Worm (Caenorhabditis elegans) whole organism, L3 larva: ENCODE measurements around the gene cpf-2.

ENCODE experiments used
- R02D3.7 ChIP-seq: fragments of 150-350 bp; optimal IDR thresholded peaks from 2 replicates; lab custom pipeline; 2014; ENCODE audit warnings: missing biosample characterization, missing genetic modification characterization
- ZK546.5 ChIP-seq: sonication (generic microtip); optimal IDR thresholded peaks from 2 replicates; lab custom pipeline; 2017; ENCODE audit warnings: missing biosample characterization, missing genetic modification characterization
- aly-2 ChIP-seq: fragments of 150-350 bp; optimal IDR thresholded peaks from 2 replicates; lab custom pipeline; 2014; ENCODE audit warnings: missing biosample characterization, missing genetic modification characterization
- ama-1 ChIP-seq: fragments of 150-350 bp; optimal IDR thresholded peaks from 2 replicates; lab custom pipeline; 2018
- ceh-28 ChIP-seq: fragments of 150-350 bp; optimal IDR thresholded peaks from 2 replicates; lab custom pipeline; 2014; ENCODE audit warnings: missing biosample characterization, missing genetic modification reagents, missing genetic modification characterization
- ceh-82 ChIP-seq: fragments of 150-350 bp; optimal IDR thresholded peaks from 2 replicates; lab custom pipeline; 2014; ENCODE audit warnings: missing biosample characterization, missing genetic modification characterization
- egl-27 ChIP-seq: sonication (generic microtip); optimal IDR thresholded peaks from 4 replicates; lab custom pipeline; 2017; ENCODE audit warnings: missing biosample characterization, missing genetic modification reagents, missing genetic modification characterization
- elt-1 ChIP-seq: fragments of 150-350 bp; optimal IDR thresholded peaks from 2 replicates; lab custom pipeline; 2014; ENCODE audit warnings: missing biosample characterization, missing genetic modification characterization
- elt-2 ChIP-seq: sonication (generic microtip); optimal IDR thresholded peaks from 2 replicates; lab custom pipeline; 2016; ENCODE audit warnings: missing genetic modification reagents, mild to moderate bottlenecking, missing genetic modification characterization, missing compliant biosample characterization
- elt-3 ChIP-seq, 3 experiments: fragments of 150-350 bp in 1 of 3; sonication (generic microtip) in 2 of 3; optimal IDR thresholded peaks; 2 replicates in 2 of 3; 4 replicates in 1 of 3; lab custom pipeline; 2014 to 2017; ENCODE audit warnings: missing biosample characterization in 3 of 3, missing genetic modification characterization in 3 of 3
- hmg-11 ChIP-seq: sonication (generic microtip); optimal IDR thresholded peaks from 2 replicates; lab custom pipeline; 2016; ENCODE audit warnings: missing genetic modification characterization, missing compliant biosample characterization
- jun-1 ChIP-seq: fragments of 150-350 bp; optimal IDR thresholded peaks from 2 replicates; lab custom pipeline; 2014; ENCODE audit warnings: missing biosample characterization, missing genetic modification reagents, missing genetic modification characterization
- lin-15B ChIP-seq: fragments of 150-350 bp; optimal IDR thresholded peaks from 2 replicates; lab custom pipeline; 2014; ENCODE audit warnings: missing biosample characterization, missing genetic modification characterization
- lin-39 ChIP-seq: fragments of 150-350 bp; optimal IDR thresholded peaks from 2 replicates; lab custom pipeline; 2018; ENCODE audit warnings: missing biosample characterization, missing genetic modification reagents, missing genetic modification characterization
- lsy-12 ChIP-seq: sonication (generic microtip); optimal IDR thresholded peaks from 2 replicates; lab custom pipeline; 2016; ENCODE audit warnings: mild to moderate bottlenecking, missing genetic modification characterization, missing compliant biosample characterization
- mdl-1 ChIP-seq: fragments of 150-350 bp; optimal IDR thresholded peaks from 2 replicates; lab custom pipeline; 2014; ENCODE audit warnings: missing biosample characterization, missing genetic modification characterization
- nfya-1 ChIP-seq: sonication (generic microtip); optimal IDR thresholded peaks from 2 replicates; lab custom pipeline; 2017; ENCODE audit warnings: missing genetic modification characterization, mild to moderate bottlenecking, missing compliant biosample characterization, antibody characterized with exemption, moderate library complexity; ENCODE audit not compliant: insufficient read depth
- nhr-12 ChIP-seq: fragments of 150-350 bp; optimal IDR thresholded peaks from 2 replicates; lab custom pipeline; 2014; ENCODE audit warnings: missing biosample characterization, missing genetic modification characterization
- nhr-23 ChIP-seq: fragments of 150-350 bp; optimal IDR thresholded peaks from 2 replicates; lab custom pipeline; 2014; ENCODE audit warnings: missing biosample characterization, missing genetic modification reagents, missing genetic modification characterization
- nhr-237 ChIP-seq: fragments of 150-350 bp; optimal IDR thresholded peaks from 2 replicates; lab custom pipeline; 2014; ENCODE audit warnings: missing biosample characterization, missing genetic modification characterization
- nhr-25 ChIP-seq: sonication (generic microtip); optimal IDR thresholded peaks from 2 replicates; lab custom pipeline; 2017; ENCODE audit warnings: missing biosample characterization, missing genetic modification characterization
- nhr-28 ChIP-seq: fragments of 150-350 bp; optimal IDR thresholded peaks from 2 replicates; lab custom pipeline; 2014; ENCODE audit warnings: missing biosample characterization, missing genetic modification characterization
- nhr-43 ChIP-seq: sonication (generic microtip); optimal IDR thresholded peaks from 2 replicates; lab custom pipeline; 2016; ENCODE audit warnings: mild to moderate bottlenecking, missing genetic modification characterization, missing compliant biosample characterization; ENCODE audit not compliant: poor library complexity, severe bottlenecking
- nhr-67 ChIP-seq: fragments of 150-350 bp; optimal IDR thresholded peaks from 2 replicates; lab custom pipeline; 2014; ENCODE audit warnings: missing biosample characterization, missing genetic modification characterization
- nhr-76 ChIP-seq: fragments of 150-350 bp; sonication (generic microtip); optimal IDR thresholded peaks from 5 replicates; lab custom pipeline; 2014; ENCODE audit warnings: missing biosample characterization, missing genetic modification characterization
- nhr-77 ChIP-seq: fragments of 150-350 bp; optimal IDR thresholded peaks from 2 replicates; lab custom pipeline; 2014; ENCODE audit warnings: missing biosample characterization, missing genetic modification characterization
- pha-4 ChIP-seq: fragments of 150-350 bp; optimal IDR thresholded peaks from 2 replicates; lab custom pipeline; 2014; ENCODE audit warnings: missing biosample characterization, missing genetic modification reagents, missing genetic modification characterization
- pqm-1 ChIP-seq: fragments of 150-350 bp; optimal IDR thresholded peaks from 2 replicates; lab custom pipeline; 2017; ENCODE audit warnings: missing biosample characterization, missing genetic modification characterization, inconsistent platforms
- sea-2 ChIP-seq: fragments of 150-350 bp; sonication (generic microtip); optimal IDR thresholded peaks from 4 replicates; lab custom pipeline; 2014; ENCODE audit warnings: missing biosample characterization, missing genetic modification reagents, missing genetic modification characterization
- snpc-4 ChIP-seq: fragments of 150-350 bp; optimal IDR thresholded peaks from 2 replicates; lab custom pipeline; 2014; ENCODE audit warnings: missing biosample characterization, missing genetic modification characterization
- tbx-2 ChIP-seq: sonication (generic microtip); optimal IDR thresholded peaks from 2 replicates; lab custom pipeline; 2016; ENCODE audit warnings: mild to moderate bottlenecking, missing genetic modification characterization, missing compliant biosample characterization
- unc-39 ChIP-seq: sonication (generic microtip); optimal IDR thresholded peaks from 4 replicates; lab custom pipeline; 2017; ENCODE audit warnings: missing biosample characterization, missing genetic modification characterization
- unc-62 ChIP-seq: fragments of 150-350 bp; sonication (generic microtip); optimal IDR thresholded peaks from 4 replicates; lab custom pipeline; 2014; ENCODE audit warnings: missing biosample characterization, missing genetic modification reagents, missing genetic modification characterization
- zag-1 ChIP-seq: fragments of 150-350 bp; optimal IDR thresholded peaks from 2 replicates; lab custom pipeline; 2014; ENCODE audit warnings: missing biosample characterization, missing genetic modification characterization
- ztf-11 ChIP-seq: fragments of 150-350 bp; optimal IDR thresholded peaks from 2 replicates; lab custom pipeline; 2014; ENCODE audit warnings: missing biosample characterization, missing genetic modification characterization
- ztf-4 ChIP-seq: fragments of 150-350 bp; optimal IDR thresholded peaks from 2 replicates; lab custom pipeline; 2014; ENCODE audit warnings: missing biosample characterization, missing genetic modification characterization

cpf-2 gene

ce11 chrIII:13268856-13269255 is at the start of gene cpf-2:
cpf-2 (minus strand) TSS chrIII:13268883.
- TF ChIP-seq nhr-237 (tag; lab: Kevin White, UChicago) = no peak
- TF ChIP-seq nhr-67 (tag; lab: Kevin White, UChicago) = no peak
- TF ChIP-seq ZK546.5 = no peak
- TF ChIP-seq lin-39 (tag; lab: Kevin White, UChicago) = no peak
- TF ChIP-seq nhr-25 = peak; percentile 36
- peak; percentile 78 for TF ChIP-seq ceh-28 (tag; lab: Kevin White, UChicago)
- TF ChIP-seq nhr-77 (tag; lab: Kevin White, UChicago) = no peak
- no peak for TF ChIP-seq unc-62
- peak; percentile 62 for TF ChIP-seq nhr-23 (tag; lab: Kevin White, UChicago)
- TF ChIP-seq aly-2 (tag; lab: Kevin White, UChicago) = no peak
- TF ChIP-seq lsy-12 (tag; lab: Kevin White, UChicago) = peak; percentile 50
- TF ChIP-seq hmg-11 (tag; lab: Kevin White, UChicago) = peak; percentile 96
- peak; percentile 65 for TF ChIP-seq lin-15B (tag; lab: Kevin White, UChicago)
- TF ChIP-seq jun-1 (tag; lab: Kevin White, UChicago) = peak; percentile 2
- no peak for TF ChIP-seq ztf-4
- TF ChIP-seq nhr-43 = peak; percentile 79
- TF ChIP-seq snpc-4 (tag; lab: Kevin White, UChicago) = peak; percentile 17
- TF ChIP-seq ceh-82 (tag; lab: Kevin White, UChicago) = peak; percentile 39
- peak; percentile 63 for TF ChIP-seq R02D3.7 (tag; lab: Kevin White, UChicago)
- TF ChIP-seq ama-1 (lab: Kevin White, UChicago) = no peak
- peak; percentile 43 for TF ChIP-seq elt-2 (tag; lab: Kevin White, UChicago)
- TF ChIP-seq nfya-1 (tag; lab: Kevin White, UChicago) = peak; percentile 75
- peak; percentile 66 for TF ChIP-seq tbx-2
- peak; percentile 68 for TF ChIP-seq pha-4

DNA sequence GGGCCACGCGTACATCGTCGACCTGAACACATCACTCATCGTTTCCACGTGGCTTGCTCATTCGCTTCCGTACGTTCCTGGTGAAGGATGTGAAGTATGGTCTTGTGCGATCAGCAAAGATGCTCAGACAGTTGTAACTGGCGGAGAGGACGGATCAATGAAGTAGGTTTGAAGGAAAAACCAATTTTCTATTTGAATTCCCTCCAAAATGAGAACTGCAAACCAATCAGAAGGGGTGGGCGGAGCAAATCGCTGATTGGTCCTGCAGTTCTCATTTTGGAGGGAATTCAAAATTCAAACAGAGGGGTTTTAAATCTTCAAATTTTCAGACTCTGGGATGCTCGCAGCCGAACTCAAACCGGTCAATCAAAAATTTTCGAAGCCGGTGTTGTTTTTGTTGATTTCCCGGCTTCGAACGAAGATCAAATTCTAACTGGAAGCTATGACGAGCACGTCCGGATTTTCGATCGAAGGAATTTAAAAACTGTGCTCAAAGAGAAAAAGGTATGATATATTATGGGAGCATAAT is 48.8 kb upstream of the cpf-2 start:
- TF ChIP-seq nfya-1 (tag; lab: Kevin White, UChicago) (peak; percentile 58), nhr-12 (tag; lab: Kevin White, UChicago) (no peak)

DNA sequence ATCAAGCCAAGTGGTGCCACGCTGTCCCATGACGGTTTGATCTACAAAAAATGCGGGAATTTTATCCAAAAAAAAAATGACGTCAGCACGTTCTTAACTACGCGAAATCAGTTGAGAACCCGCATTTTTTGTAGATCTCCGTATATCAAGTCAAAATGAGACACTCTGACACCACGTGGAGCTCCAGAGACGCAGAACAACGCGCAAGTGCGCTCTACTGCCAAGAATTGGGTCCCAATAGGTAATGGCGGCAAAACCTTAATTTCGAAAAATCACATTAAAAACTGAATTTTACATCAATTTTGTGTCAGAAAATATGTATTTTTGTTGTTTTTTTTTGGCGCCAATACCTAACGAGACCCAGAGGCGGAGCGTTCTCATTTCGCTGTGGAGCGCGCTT is 48.3 kb upstream of the cpf-2 start:
- TF ChIP-seq unc-39 (tag; lab: Kevin White, UChicago) = no peak
- TF ChIP-seq nhr-28 = no peak
- no peak for TF ChIP-seq R02D3.7 (tag; lab: Kevin White, UChicago)
- no peak for TF ChIP-seq elt-1 (tag; lab: Kevin White, UChicago)
- no peak for TF ChIP-seq snpc-4 (tag; lab: Kevin White, UChicago)
- TF ChIP-seq nhr-77 (tag; lab: Kevin White, UChicago) = no peak
- TF ChIP-seq ceh-28 (tag; lab: Kevin White, UChicago) = no peak
- TF ChIP-seq zag-1 (tag; lab: Kevin White, UChicago) = no peak
- TF ChIP-seq mdl-1 = no peak
- TF ChIP-seq nhr-25 = no peak
- TF ChIP-seq nhr-23 (tag; lab: Kevin White, UChicago) = no peak

DNA sequence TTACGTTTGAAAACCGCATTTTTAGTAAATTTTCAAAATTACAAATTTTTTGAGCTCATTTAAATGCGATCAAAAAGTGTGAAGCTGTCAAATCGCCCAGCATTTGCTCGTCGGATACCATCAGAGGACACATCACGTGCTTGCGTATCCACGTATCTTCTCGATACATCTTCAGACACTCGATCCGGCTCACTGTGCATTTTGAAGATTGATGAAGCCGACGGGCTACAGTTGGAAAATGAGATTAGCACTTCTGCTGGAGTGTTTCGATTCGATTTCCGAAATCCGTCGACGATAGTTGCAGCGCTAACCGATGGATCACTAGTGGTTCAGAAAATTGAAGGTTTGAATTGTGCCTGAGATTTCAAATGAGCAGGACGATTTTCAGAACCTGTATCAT is 46.4 kb upstream of the cpf-2 start, which contains the start of gene dph-7:
dph-7 (plus strand) TSS at position 53 of the 400 bp plus-strand sequence.
- TF ChIP-seq unc-39 (tag; lab: Kevin White, UChicago) (no peak), ceh-82 (tag; lab: Kevin White, UChicago) (no peak), ama-1 (lab: Kevin White, UChicago) (no peak), R02D3.7 (tag; lab: Kevin White, UChicago) (no peak), pqm-1 (no peak), unc-62 (no peak), lin-15B (tag; lab: Kevin White, UChicago) (no peak), elt-3 (tag; optimal IDR thresholded peaks at IDR 0.05; lab: Kevin White, UChicago) (no peak), nhr-25 (no peak), aly-2 (tag; lab: Kevin White, UChicago) (no peak), lsy-12 (tag; lab: Kevin White, UChicago) (no peak), egl-27 (tag; lab: Kevin White, UChicago) (no peak), sea-2 (no peak), ztf-11 (no peak), nfya-1 (tag; lab: Kevin White, UChicago) (no peak), nhr-237 (tag; lab: Kevin White, UChicago) (no peak), elt-1 (tag; lab: Kevin White, UChicago) (no peak), nhr-76 (tag; lab: Kevin White, UChicago) (no peak)
